Worm (Caenorhabditis elegans): ENCODE data around the gene srt-11.

srt-11 gene

DNA sequence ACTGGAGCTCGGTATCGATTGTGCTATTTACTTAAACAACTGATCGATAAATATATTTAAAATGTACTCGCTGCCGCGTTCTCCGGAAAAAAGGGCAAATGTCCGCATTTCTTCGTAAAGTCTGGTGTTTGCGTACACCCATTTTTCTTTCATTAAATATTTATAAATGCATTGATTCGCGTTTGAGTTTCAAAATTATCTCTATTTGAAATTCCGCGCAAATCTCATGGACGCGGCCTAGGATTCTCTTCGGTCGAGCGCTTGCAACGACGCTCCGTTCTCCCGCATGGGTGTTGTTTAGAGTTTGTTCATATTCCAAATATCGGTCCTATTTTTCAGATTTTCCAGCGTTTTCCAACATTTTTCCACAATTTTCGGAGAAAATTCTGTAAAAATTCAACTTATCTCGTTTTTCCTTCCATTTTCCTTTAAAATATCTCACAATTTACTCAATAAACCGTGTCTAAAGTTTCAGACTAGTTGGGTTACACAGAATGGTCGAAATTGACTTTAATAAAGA, 10.8 kb upstream of the srt-11 start, which contains the start of gene eif-3.B (continued):
- TF ChIP-seq unc-86 (tag; optimal IDR thresholded peaks at IDR 0.05): peak; percentile 56
- TF ChIP-seq pat-9 (tag; optimal IDR thresholded peaks at IDR 0.05): no peak
- TF ChIP-seq pha-4 (tag; optimal IDR thresholded peaks at IDR 0.05): no peak
- TF ChIP-seq pax-1 (tag; optimal IDR thresholded peaks at IDR 0.05): peak; percentile 76
- peak; percentile 79 for TF ChIP-seq fkh-6 (tag; optimal IDR thresholded peaks at IDR 0.05)
- no peak for TF ChIP-seq fkh-10 (GFP tag; optimal IDR thresholded peaks at IDR 0.05)
- peak; percentile 83 for TF ChIP-seq lim-6 (tag; optimal IDR thresholded peaks at IDR 0.05)
- peak; percentile 42 for TF ChIP-seq madf-2 (tag; optimal IDR thresholded peaks at IDR 0.05)
- peak; percentile 35 for TF ChIP-seq K09A11.1 (tag; optimal IDR thresholded peaks at IDR 0.05; ENCODE audit: insufficient read depth)
- peak; percentile 15 for TF ChIP-seq hlh-15 (tag; optimal IDR thresholded peaks at IDR 0.05)
- TF ChIP-seq dve-1 (tag; optimal IDR thresholded peaks at IDR 0.05): peak; percentile 81
- TF ChIP-seq ets-4 (tag; optimal IDR thresholded peaks at IDR 0.05): peak; percentile 91
- TF ChIP-seq ztf-16 (tag; optimal IDR thresholded peaks at IDR 0.05): peak; percentile 5
- peak; percentile 94 for TF ChIP-seq ceh-2 (tag; optimal IDR thresholded peaks at IDR 0.05)
- no peak for TF ChIP-seq ceh-24 (tag; optimal IDR thresholded peaks at IDR 0.05)
- TF ChIP-seq mec-3 (tag; optimal IDR thresholded peaks at IDR 0.05; ENCODE audit: borderline replicate concordance): peak; percentile 84
- no peak for TF ChIP-seq hlh-30 (tag; optimal IDR thresholded peaks at IDR 0.05; ENCODE audit: insufficient read depth)
- TF ChIP-seq fax-1 (tag; optimal IDR thresholded peaks at IDR 0.05): peak; percentile 66
- TF ChIP-seq ceh-19 (GFP tag; optimal IDR thresholded peaks at IDR 0.05): no peak
- TF ChIP-seq sdc-2 (tag; optimal IDR thresholded peaks at IDR 0.05): no peak
- TF ChIP-seq nhr-232 (tag; optimal IDR thresholded peaks at IDR 0.05): peak; percentile 12
- no peak for TF ChIP-seq lin-11 (tag; optimal IDR thresholded peaks at IDR 0.05)
- peak; percentile 51 for TF ChIP-seq eyg-1 (tag; optimal IDR thresholded peaks at IDR 0.05)
- peak; percentile 97 for TF ChIP-seq C08G9.2 (tag; optimal IDR thresholded peaks at IDR 0.05)
- no peak for TF ChIP-seq elt-4 (tag; optimal IDR thresholded peaks at IDR 0.05)
- TF ChIP-seq ceh-18 (tag; optimal IDR thresholded peaks at IDR 0.05): peak; percentile 76

DNA sequence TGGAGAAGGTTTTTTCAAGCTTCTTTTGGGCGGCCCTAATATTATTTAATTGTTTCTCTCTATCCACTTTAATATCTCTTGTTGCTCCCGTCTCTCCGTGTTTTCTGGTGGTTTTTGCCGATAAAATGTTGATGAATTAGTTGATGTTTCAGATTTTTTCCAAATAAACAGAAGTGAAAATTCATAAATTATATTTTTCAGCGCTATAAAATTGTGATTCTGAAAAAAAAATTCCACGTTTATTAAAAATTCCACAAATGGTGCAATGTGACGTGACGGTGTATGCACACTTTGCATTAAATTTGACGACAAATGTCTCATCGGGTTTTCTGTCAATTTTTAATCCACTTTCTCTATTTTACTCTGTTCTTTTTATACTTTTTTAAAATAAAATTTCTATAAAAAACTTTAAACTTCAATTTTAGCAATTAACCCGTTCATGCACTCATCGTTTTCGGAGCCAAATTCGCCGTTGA, 7.7 kb upstream of the srt-11 start, which contains the start of gene tbc-20:
Gene tbc-20 (plus strand): TSS at position 426 of the 476 bp plus-strand sequence.
- TF ChIP-seq ama-1 (optimal IDR thresholded peaks at IDR 0.05) (no peak), fkh-6 (tag; optimal IDR thresholded peaks at IDR 0.05) (no peak), ceh-31 (tag; optimal IDR thresholded peaks at IDR 0.05) (no peak), K09A11.1 (tag; optimal IDR thresholded peaks at IDR 0.05; ENCODE audit: insufficient read depth) (peak; percentile 4), nhr-11 (tag; optimal IDR thresholded peaks at IDR 0.05) (no peak)

DNA sequence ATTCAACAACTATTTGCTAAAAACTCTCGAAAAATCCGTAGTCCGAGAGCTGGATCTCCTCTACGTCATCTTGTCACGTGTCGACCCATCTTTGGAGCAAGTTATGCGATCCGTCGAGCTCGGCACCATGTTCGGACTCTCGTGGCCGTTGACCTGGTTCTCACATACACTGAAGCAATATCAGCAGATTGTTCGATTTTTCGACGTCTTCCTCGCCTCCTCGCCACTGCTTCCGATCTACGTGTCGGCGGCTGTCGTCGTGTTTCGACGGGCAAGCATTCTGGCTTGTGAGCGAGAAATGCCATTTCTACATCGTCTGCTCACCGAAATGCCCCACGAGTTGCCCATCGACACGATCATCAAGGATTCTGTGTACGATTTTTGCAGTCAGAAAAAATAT, 6.4 kb upstream of the srt-11 start:
- TF ChIP-seq ceh-14 (tag; optimal IDR thresholded peaks at IDR 0.05) (no peak), hlh-13 (GFP tag; optimal IDR thresholded peaks at IDR 0.05) (no peak), K02D7.2 (tag; optimal IDR thresholded peaks at IDR 0.05) (no peak), nhr-232 (tag; optimal IDR thresholded peaks at IDR 0.05) (no peak), pqm-1 (tag; optimal IDR thresholded peaks at IDR 0.05) (no peak), F13H6.1 (tag; optimal IDR thresholded peaks at IDR 0.05) (no peak), sdc-2 (tag; optimal IDR thresholded peaks at IDR 0.05) (no peak), ceh-22 (tag; optimal IDR thresholded peaks at IDR 0.05) (no peak), ceh-30 (tag; optimal IDR thresholded peaks at IDR 0.05) (no peak), fkh-10 (GFP tag; optimal IDR thresholded peaks at IDR 0.05) (no peak), pha-4 (tag; optimal IDR thresholded peaks at IDR 0.05) (no peak), unc-86 (tag; optimal IDR thresholded peaks at IDR 0.05) (no peak), ceh-34 (tag; optimal IDR thresholded peaks at IDR 0.05) (no peak), lin-11 (tag; optimal IDR thresholded peaks at IDR 0.05) (no peak), eyg-1 (tag; optimal IDR thresholded peaks at IDR 0.05) (no peak), sox-2 (GFP tag; IDR thresholded peaks at IDR 0.05) (no peak)

All from whole organism, late embryonic.